Fruit fly (Drosophila melanogaster) whole organism, embryonic: ENCODE data around the gene CG6733.

Experiments used
- ATbp ChIP-seq: fragments of 200-800 bp; sonication (Bioruptor generic); optimal IDR thresholded peaks from 2 replicates; lab custom pipeline; 2017; ENCODE audit warnings: missing biosample characterization, mild to moderate bottlenecking, missing genetic modification characterization, missing genetic modification reagents
- Ada2b ChIP-seq: fragments of 200-800 bp; sonication (Bioruptor generic); IDR thresholded peaks from 2 replicates; pipeline ENCODE4 v1.3.6; 2022; ENCODE audit warnings: missing biosample characterization, missing genetic modification characterization
- Atf6 ChIP-seq: fragments of 200-800 bp; sonication (Bioruptor generic); IDR thresholded peaks from 2 replicates; pipeline ENCODE4 v1.3.6; 2022; ENCODE audit warnings: missing biosample characterization, missing genetic modification characterization
- CG10321 ChIP-seq: fragments of 200-800 bp; sonication (Bioruptor generic); IDR thresholded peaks from 2 replicates; pipeline ENCODE4 v1.3.6; 2022; ENCODE audit warnings: missing biosample characterization, missing genetic modification characterization
- CG10654 ChIP-seq: fragments of 200-800 bp; sonication (Bioruptor generic); optimal IDR thresholded peaks from 2 replicates; lab custom pipeline; 2016; ENCODE audit warnings: missing biosample characterization, missing genetic modification characterization
- CG11723 ChIP-seq: fragments of 200-800 bp; sonication (Bioruptor generic); optimal IDR thresholded peaks from 2 replicates; lab custom pipeline; 2017; ENCODE audit warnings: missing biosample characterization, mild to moderate bottlenecking, missing genetic modification characterization
- CG12391 ChIP-seq: fragments of 200-800 bp; sonication (Bioruptor generic); optimal IDR thresholded peaks from 3 replicates; lab custom pipeline; 2018; ENCODE audit warnings: missing biosample characterization, mild to moderate bottlenecking, missing genetic modification characterization, moderate library complexity
- CG15269 ChIP-seq: fragments of 200-800 bp; sonication (Bioruptor generic); optimal IDR thresholded peaks from 2 replicates; lab custom pipeline; 2018; ENCODE audit warnings: missing biosample characterization, mild to moderate bottlenecking, missing genetic modification characterization, moderate library complexity
- CG15514 ChIP-seq: fragments of 200-800 bp; sonication (Bioruptor generic); optimal IDR thresholded peaks from 3 replicates; lab custom pipeline; 2017; ENCODE audit warnings: missing biosample characterization, missing genetic modification characterization, mild to moderate bottlenecking, moderate library complexity, missing genetic modification reagents
- CG17829 ChIP-seq: fragments of 200-800 bp; optimal IDR thresholded peaks from 2 replicates; lab custom pipeline; 2019; ENCODE audit warnings: missing biosample characterization, mild to moderate bottlenecking, missing genetic modification characterization, moderate library complexity
- CG30020 ChIP-seq: fragments of 200-800 bp; optimal IDR thresholded peaks from 2 replicates; lab custom pipeline; 2019; ENCODE audit warnings: missing biosample characterization, mild to moderate bottlenecking, missing genetic modification characterization, moderate library complexity
- CG32532 ChIP-seq: fragments of 200-800 bp; sonication (Bioruptor generic); IDR thresholded peaks from 2 replicates; pipeline ENCODE4 v1.3.6; 2022; ENCODE audit warnings: missing biosample characterization, missing genetic modification characterization
- CG32772 ChIP-seq: fragments of 200-800 bp; sonication (Bioruptor generic); IDR thresholded peaks from 2 replicates; pipeline ENCODE4 v1.3.6; 2022; ENCODE audit warnings: missing biosample characterization, missing genetic modification characterization
- CG33213 ChIP-seq: fragments of 200-800 bp; sonication (Bioruptor generic); optimal IDR thresholded peaks from 3 replicates; lab custom pipeline; 2016; ENCODE audit warnings: missing biosample characterization, missing genetic modification characterization
- CG5245 ChIP-seq: fragments of 200-800 bp; sonication (Bioruptor generic); optimal IDR thresholded peaks from 3 replicates; lab custom pipeline; 2016; ENCODE audit warnings: missing biosample characterization, missing genetic modification characterization
- CG9215 ChIP-seq: fragments of 200-800 bp; sonication (Bioruptor generic); IDR thresholded peaks from 2 replicates; pipeline ENCODE4 v1.3.6; 2022; ENCODE audit warnings: missing biosample characterization, missing genetic modification characterization
- CG9727 ChIP-seq: fragments of 200-800 bp; sonication (Bioruptor generic); optimal IDR thresholded peaks from 3 replicates; lab custom pipeline; 2017; ENCODE audit warnings: missing biosample characterization, mild to moderate bottlenecking, missing genetic modification characterization
- CG9876 ChIP-seq: fragments of 200-800 bp; sonication (Bioruptor generic); optimal IDR thresholded peaks from 2 replicates; lab custom pipeline; 2016; ENCODE audit warnings: missing biosample characterization, missing genetic modification characterization
- CkIIα-i1 ChIP-seq: fragments of 200-800 bp; sonication (Bioruptor generic); IDR thresholded peaks from 2 replicates; pipeline ENCODE4 v1.3.6; 2022; ENCODE audit warnings: missing biosample characterization, missing genetic modification characterization
- CoRest ChIP-seq: fragments of 200-800 bp; sonication (Bioruptor generic); optimal IDR thresholded peaks from 3 replicates; lab custom pipeline; 2018; ENCODE audit warnings: missing biosample characterization, mild to moderate bottlenecking, missing genetic modification characterization, moderate library complexity
- Dll ChIP-seq: fragments of 200-800 bp; sonication (Bioruptor generic); IDR thresholded peaks from 4 replicates; pipeline ENCODE4 v1.3.6; 2022; ENCODE audit warnings: missing biosample characterization, missing genetic modification characterization; ENCODE audit not compliant: partially characterized antibody
- Fer3 ChIP-seq: fragments of 200-800 bp; sonication (Bioruptor generic); optimal IDR thresholded peaks from 2 replicates; lab custom pipeline; 2018; ENCODE audit warnings: missing biosample characterization, mild to moderate bottlenecking, missing genetic modification characterization, moderate library complexity
- H2.0 ChIP-seq: fragments of 200-800 bp; sonication (Bioruptor generic); IDR thresholded peaks from 2 replicates; pipeline ENCODE4 v1.3.6; 2022; ENCODE audit warnings: missing biosample characterization, missing genetic modification characterization
- Mrtf ChIP-seq: fragments of 200-800 bp; sonication (Bioruptor generic); IDR thresholded peaks from 3 replicates; pipeline ENCODE4 v1.3.6; 2022; ENCODE audit warnings: missing biosample characterization, missing genetic modification characterization
- Neu2 ChIP-seq: fragments of 200-800 bp; sonication (Bioruptor generic); optimal IDR thresholded peaks from 3 replicates; lab custom pipeline; 2016; ENCODE audit warnings: missing biosample characterization, missing genetic modification characterization, borderline replicate concordance
- Nf-YB ChIP-seq: fragments of 200-800 bp; sonication (Bioruptor generic); optimal IDR thresholded peaks from 3 replicates; lab custom pipeline; 2019; ENCODE audit warnings: missing biosample characterization, mild to moderate bottlenecking, missing genetic modification characterization, moderate library complexity
- Rx ChIP-seq: fragments of 200-800 bp; sonication (Bioruptor generic); IDR thresholded peaks from 2 replicates; pipeline ENCODE4 v1.3.6; 2022; ENCODE audit warnings: missing biosample characterization, missing genetic modification characterization
- Spps ChIP-seq: fragments of 200-800 bp; sonication (Bioruptor generic); optimal IDR thresholded peaks from 2 replicates; lab custom pipeline; 2018; ENCODE audit warnings: missing biosample characterization, mild to moderate bottlenecking, missing genetic modification characterization
- TFAM ChIP-seq: fragments of 200-800 bp; sonication (Bioruptor generic); optimal IDR thresholded peaks from 2 replicates; lab custom pipeline; 2017; ENCODE audit warnings: missing biosample characterization, missing genetic modification characterization, inconsistent platforms
- ab ChIP-seq: fragments of 200-800 bp; sonication (Bioruptor generic); optimal IDR thresholded peaks from 2 replicates; lab custom pipeline; 2016; ENCODE audit warnings: missing biosample characterization, missing genetic modification characterization
- abd-A ChIP-seq: fragments of 200-800 bp; sonication (Bioruptor generic); optimal IDR thresholded peaks from 3 replicates; lab custom pipeline; 2019; ENCODE audit warnings: missing biosample characterization, mild to moderate bottlenecking, missing genetic modification characterization, moderate library complexity
- aop ChIP-seq: fragments of 200-800 bp; sonication (Bioruptor generic); IDR thresholded peaks from 2 replicates; pipeline ENCODE4 v1.3.6; 2022; ENCODE audit warnings: missing biosample characterization, missing genetic modification characterization
- cas ChIP-seq: fragments of 200-800 bp; sonication (Bioruptor generic); IDR thresholded peaks from 2 replicates; pipeline ENCODE4 v1.3.6; 2022; ENCODE audit warnings: missing biosample characterization, missing genetic modification characterization
- cg ChIP-seq: fragments of 200-800 bp; sonication (Bioruptor generic); optimal IDR thresholded peaks from 3 replicates; lab custom pipeline; 2019; ENCODE audit warnings: missing biosample characterization, mild to moderate bottlenecking, missing genetic modification characterization, moderate library complexity
- dan ChIP-seq: fragments of 200-800 bp; sonication (Bioruptor generic); IDR thresholded peaks from 2 replicates; pipeline ENCODE4 v1.3.6; 2022; ENCODE audit warnings: missing biosample characterization, missing genetic modification characterization
- dm ChIP-seq: fragments of 200-800 bp; sonication (Bioruptor generic); optimal IDR thresholded peaks from 3 replicates; lab custom pipeline; 2016; ENCODE audit warnings: missing biosample characterization, missing genetic modification characterization
- dmrt11E ChIP-seq: fragments of 200-800 bp; sonication (Bioruptor generic); optimal IDR thresholded peaks from 3 replicates; lab custom pipeline; 2018; ENCODE audit warnings: missing biosample characterization, mild to moderate bottlenecking, missing genetic modification characterization, moderate library complexity
- emc ChIP-seq: fragments of 200-800 bp; sonication (Bioruptor generic); optimal IDR thresholded peaks from 2 replicates; lab custom pipeline; 2016; ENCODE audit warnings: missing biosample characterization, missing genetic modification characterization
- eve ChIP-seq, 2 experiments: fragments of >200 bp; optimal IDR thresholded peaks; 2 replicates each; lab custom pipeline; 2017; ENCODE audit warnings: missing biosample characterization in 2 of 2, missing genetic modification characterization in 2 of 2
- fd64A ChIP-seq: fragments of 200-800 bp; sonication (Bioruptor generic); optimal IDR thresholded peaks from 3 replicates; lab custom pipeline; 2018; ENCODE audit warnings: missing biosample characterization, mild to moderate bottlenecking, missing genetic modification characterization
- fd96Cb ChIP-seq: fragments of 200-800 bp; sonication (Bioruptor generic); optimal IDR thresholded peaks from 2 replicates; lab custom pipeline; 2018; ENCODE audit warnings: missing biosample characterization, mild to moderate bottlenecking, missing genetic modification characterization, moderate library complexity
- gcm ChIP-seq: fragments of 200-800 bp; sonication (Bioruptor generic); optimal IDR thresholded peaks from 2 replicates; lab custom pipeline; 2019; ENCODE audit warnings: missing biosample characterization, mild to moderate bottlenecking, missing genetic modification characterization, moderate library complexity
- grn ChIP-seq: fragments of 200-800 bp; sonication (Bioruptor generic); optimal IDR thresholded peaks from 3 replicates; lab custom pipeline; 2017; ENCODE audit warnings: missing biosample characterization, missing genetic modification characterization
- h ChIP-seq: fragments of >200 bp; optimal IDR thresholded peaks from 2 replicates; lab custom pipeline; 2017
- hb ChIP-seq: fragments of 200-800 bp; sonication (Bioruptor generic); IDR thresholded peaks from 3 replicates; pipeline ENCODE4 v1.3.6; 2022; ENCODE audit warnings: missing biosample characterization, missing genetic modification characterization; ENCODE audit not compliant: partially characterized antibody
- kah ChIP-seq: fragments of 200-800 bp; sonication (Bioruptor generic); optimal IDR thresholded peaks from 2 replicates; lab custom pipeline; 2018; ENCODE audit warnings: missing biosample characterization, mild to moderate bottlenecking, missing genetic modification characterization
- luna ChIP-seq: fragments of 200-800 bp; sonication (Bioruptor generic); optimal IDR thresholded peaks from 2 replicates; lab custom pipeline; 2016; ENCODE audit warnings: missing biosample characterization, missing genetic modification characterization
- nerfin-1 ChIP-seq: fragments of 200-800 bp; sonication (Bioruptor generic); optimal IDR thresholded peaks from 3 replicates; lab custom pipeline; 2019; ENCODE audit warnings: missing biosample characterization, mild to moderate bottlenecking, missing genetic modification characterization, moderate library complexity
- sens ChIP-seq: fragments of 200-800 bp; sonication (Bioruptor generic); peaks from one replicate; lab custom pipeline; 2016; ENCODE audit warnings: missing biosample characterization, missing genetic modification characterization
- tin ChIP-seq: fragments of 200-800 bp; sonication (Bioruptor generic); optimal IDR thresholded peaks from 3 replicates; lab custom pipeline; 2016; ENCODE audit warnings: missing biosample characterization, missing genetic modification characterization
- trh ChIP-seq: fragments of 200-800 bp; sonication (Bioruptor generic); optimal IDR thresholded peaks from 2 replicates; lab custom pipeline; 2016; ENCODE audit warnings: missing biosample characterization, missing genetic modification characterization
- wdn ChIP-seq: fragments of 200-800 bp; sonication (Bioruptor generic); IDR thresholded peaks from 2 replicates; pipeline ENCODE4 v1.3.6; 2022; ENCODE audit warnings: missing biosample characterization, missing genetic modification characterization

Gene CG6733

DNA sequence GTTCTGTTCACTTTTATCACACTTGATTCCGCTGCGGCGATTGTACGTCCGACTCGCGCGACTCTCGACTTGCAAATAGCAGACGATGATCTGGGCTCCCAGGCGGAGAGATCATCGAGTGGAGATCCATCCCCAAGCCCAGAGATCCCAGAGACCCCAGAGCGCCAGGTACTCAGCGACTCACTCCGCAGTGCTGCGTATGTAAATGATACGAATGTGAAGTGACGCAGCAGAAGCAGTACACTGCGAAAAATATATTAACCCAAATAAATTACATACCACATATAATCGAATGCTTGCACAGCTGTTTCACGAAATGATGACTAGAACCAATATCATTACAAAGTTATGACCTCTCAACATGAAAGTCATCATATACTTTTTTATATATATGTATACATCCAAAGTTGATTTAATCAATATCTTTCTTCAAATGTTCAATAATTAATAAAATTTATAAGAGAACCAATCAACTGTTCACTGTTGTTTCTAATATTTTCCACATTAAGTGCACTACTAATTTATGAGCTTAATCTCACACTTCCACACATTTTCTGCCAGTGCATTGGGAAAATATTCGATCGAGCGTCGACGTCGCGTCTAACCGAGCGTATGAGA lies 30.2 kb upstream of the CG6733 start, which contains the start of gene CG17111 (continued):
- TF ChIP-seq gcm (GFP tag; lab: Kevin White, UChicago) (no peak), cas (no peak), H2.0 (GFP tag; lab: Robert Waterston, UW) (no peak), CG10321 (GFP tag; lab: Robert Waterston, UW) (no peak), Ada2b (GFP tag; lab: Robert Waterston, UW) (0 out of 2 replicates have a peak, but pooled peaks have one; percentile 18), CG15269 (peak; percentile 52), grn (GFP tag; lab: Kevin White, UChicago) (no peak), CG9876 (no peak), TFAM (GFP tag; lab: Kevin White, UChicago) (no peak), CG10654 (peak; percentile 12), CG30020 (tag; lab: Kevin White, UChicago) (no peak), CG11723 (GFP tag; lab: Kevin White, UChicago) (no peak), CG12391 (tag; lab: Kevin White, UChicago) (peak; percentile 46), kah (GFP tag; lab: Kevin White, UChicago) (no peak), CG17829 (no peak), CkIIα-i1 (no peak), wdn (GFP tag; lab: Robert Waterston, UW) (no peak), h (no peak), dan (GFP tag; lab: Robert Waterston, UW) (no peak), abd-A (no peak), CG5245 (GFP tag; lab: Kevin White, UChicago) (peak; percentile 0), CG32772 (GFP tag; lab: Robert Waterston, UW) (no peak), sens (GFP tag; lab: Kevin White, UChicago) (peak; percentile 75), Nf-YB (no peak), CG32532 (GFP tag; lab: Robert Waterston, UW) (no peak), CG15514 (GFP tag; lab: Kevin White, UChicago) (no peak), CG9215 (GFP tag; lab: Robert Waterston, UW) (no peak), hb (no peak), Atf6 (GFP tag; lab: Robert Waterston, UW) (no peak), CoRest (peak; percentile 63), fd64A (GFP tag; lab: Kevin White, UChicago) (no peak), tin (GFP tag; lab: Kevin White, UChicago) (peak; percentile 27), luna (GFP tag; lab: Kevin White, UChicago) (no peak), nerfin-1 (tag; lab: Kevin White, UChicago) (no peak), Neu2 (GFP tag; lab: Kevin White, UChicago) (no peak), aop (GFP tag; lab: Robert Waterston, UW) (no peak), fd96Cb (tag; lab: Kevin White, UChicago) (peak; percentile 37), Spps (tag; lab: Kevin White, UChicago) (no peak), trh (GFP tag; lab: Kevin White, UChicago) (no peak), Mrtf (GFP tag; lab: Robert Waterston, UW) (no peak), Rx (GFP tag; lab: Robert Waterston, UW) (no peak), dm (GFP tag; lab: Kevin White, UChicago) (no peak), ab (no peak), dmrt11E (tag; lab: Kevin White, UChicago) (no peak), Fer3 (no peak), CG9727 (GFP tag; lab: Kevin White, UChicago) (peak; percentile 44), emc (GFP tag; lab: Kevin White, UChicago) (no peak), cg (no peak), ATbp (peak; percentile 33), Dll (no peak), CG33213 (GFP tag; lab: Kevin White, UChicago) (no peak), eve (GFP tag; optimal IDR thresholded peaks at IDR 0.05; lab: Kevin White, UChicago) (no peak)
